Worm (Caenorhabditis elegans) whole organism, L4/young adult: Measurements from ENCODE around the gene K07H8.2.

Experiments used
- dao-5 ChIP-seq: sonication (generic microtip); optimal IDR thresholded peaks from 2 replicates; lab custom pipeline; 2016; ENCODE audit warnings: missing genotype, missing genetic modification characterization, moderate library complexity, missing compliant biosample characterization
- him-1 ChIP-seq: sonication (generic microtip); optimal IDR thresholded peaks from 2 replicates; lab custom pipeline; 2016; ENCODE audit warnings: missing genotype, missing genetic modification reagents, missing genetic modification characterization, missing compliant biosample characterization

DNA sequence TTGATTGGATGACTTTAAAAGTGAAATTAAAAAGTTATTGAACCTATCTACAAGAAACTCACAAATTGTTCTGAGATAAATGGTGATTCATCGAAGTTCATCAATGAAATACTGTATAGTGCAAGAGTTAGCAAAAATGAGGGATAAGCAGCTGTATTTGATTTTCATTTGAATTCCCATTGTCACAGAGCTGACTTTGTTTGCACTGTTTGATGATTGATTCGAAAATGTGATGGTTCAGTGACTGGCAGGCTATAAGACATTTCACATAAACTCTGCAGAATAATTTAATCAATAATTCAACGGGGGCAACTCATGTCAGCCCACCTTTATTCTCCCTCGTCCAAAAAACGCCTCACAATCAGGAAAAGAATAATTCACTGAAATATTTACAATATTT, 47.7 kb upstream of the K07H8.2 start, which contains the start of gene T09A12.8:
- TF ChIP-seq him-1 (tag; lab: Kevin White, UChicago) (no peak), dao-5 (tag; lab: Kevin White, UChicago) (no peak)
